Worm (Caenorhabditis elegans): ENCODE results near the gene col-110.
A peak's percentile ranks its signal among the peaks of the same experiment; 100 is the strongest.

The col-110 gene

ce11 chrIV:4647385-4647784, 37.9 kb upstream of the col-110 start, which contains the start of gene F29B9.8:
F29B9.8 (plus strand) TSS chrIV:4647685.
- TF ChIP-seq flt-1 (GFP tag; IDR thresholded peaks at IDR 0.05) (no peak), med-1 (GFP tag; optimal IDR thresholded peaks at IDR 0.05; ENCODE audit: insufficient read depth) (no peak), ztf-29 (GFP tag; IDR thresholded peaks at IDR 0.05) (no peak), cog-1 (tag; optimal IDR thresholded peaks at IDR 0.05) (no peak), klf-2 (GFP tag; conservative IDR thresholded peaks at IDR 0.05) (no peak), ztf-23 (GFP tag; IDR thresholded peaks at IDR 0.05) (no peak), ref-1 (GFP tag; conservative IDR thresholded peaks at IDR 0.05) (no peak), tab-1 (GFP tag; IDR thresholded peaks at IDR 0.05) (no peak), T22C8.4 (GFP tag; IDR thresholded peaks at IDR 0.05) (no peak)

ce11 chrIV:4645243-4645642, 35.8 kb upstream of the col-110 start:
- TF ChIP-seq ztf-29 (GFP tag; IDR thresholded peaks at IDR 0.05) (no peak), ref-1 (GFP tag; conservative IDR thresholded peaks at IDR 0.05) (no peak), tab-1 (GFP tag; IDR thresholded peaks at IDR 0.05) (no peak), klf-2 (GFP tag; conservative IDR thresholded peaks at IDR 0.05) (no peak), cog-1 (tag; optimal IDR thresholded peaks at IDR 0.05) (no peak), ztf-23 (GFP tag; IDR thresholded peaks at IDR 0.05) (no peak), med-1 (GFP tag; optimal IDR thresholded peaks at IDR 0.05; ENCODE audit: insufficient read depth) (no peak), T22C8.4 (GFP tag; IDR thresholded peaks at IDR 0.05) (no peak), flt-1 (GFP tag; IDR thresholded peaks at IDR 0.05) (no peak)

ce11 chrIV:4643577-4643976, 34.1 kb upstream of the col-110 start:
- no peak for TF ChIP-seq klf-2 (GFP tag; conservative IDR thresholded peaks at IDR 0.05)
- TF ChIP-seq tab-1 (GFP tag; IDR thresholded peaks at IDR 0.05): no peak
- no peak for TF ChIP-seq flt-1 (GFP tag; IDR thresholded peaks at IDR 0.05)
- no peak for TF ChIP-seq cog-1 (tag; optimal IDR thresholded peaks at IDR 0.05)
- TF ChIP-seq ztf-29 (GFP tag; IDR thresholded peaks at IDR 0.05): peak; percentile 68; the same call in 1 of the 2 replicates
- 0 out of 2 replicates have a peak, but pooled peaks have one; percentile 27 for TF ChIP-seq ref-1 (GFP tag; conservative IDR thresholded peaks at IDR 0.05)
- no peak for TF ChIP-seq med-1 (GFP tag; optimal IDR thresholded peaks at IDR 0.05; ENCODE audit: insufficient read depth)
- no peak for TF ChIP-seq ztf-23 (GFP tag; IDR thresholded peaks at IDR 0.05)

ce11 chrIV:4640941-4641340, 31.5 kb upstream of the col-110 start:
- TF ChIP-seq ref-1 (GFP tag; conservative IDR thresholded peaks at IDR 0.05): no peak
- TF ChIP-seq klf-2 (GFP tag; conservative IDR thresholded peaks at IDR 0.05): no peak
- TF ChIP-seq T22C8.4 (GFP tag; IDR thresholded peaks at IDR 0.05): no peak
- no peak for TF ChIP-seq flt-1 (GFP tag; IDR thresholded peaks at IDR 0.05)
- TF ChIP-seq ztf-23 (GFP tag; IDR thresholded peaks at IDR 0.05): no peak
- TF ChIP-seq tab-1 (GFP tag; IDR thresholded peaks at IDR 0.05): no peak
- TF ChIP-seq med-1 (GFP tag; optimal IDR thresholded peaks at IDR 0.05; ENCODE audit: insufficient read depth): no peak
- no peak for TF ChIP-seq ztf-29 (GFP tag; IDR thresholded peaks at IDR 0.05)

- no peak for TF ChIP-seq ref-1 (GFP tag; conservative IDR thresholded peaks at IDR 0.05)
- no peak for TF ChIP-seq flt-1 (GFP tag; IDR thresholded peaks at IDR 0.05)
- no peak for TF ChIP-seq ztf-29 (GFP tag; IDR thresholded peaks at IDR 0.05)
- no peak for TF ChIP-seq med-1 (GFP tag; optimal IDR thresholded peaks at IDR 0.05; ENCODE audit: insufficient read depth)
- TF ChIP-seq ztf-23 (GFP tag; IDR thresholded peaks at IDR 0.05): no peak
- no peak for TF ChIP-seq tab-1 (GFP tag; IDR thresholded peaks at IDR 0.05)
- no peak for TF ChIP-seq T22C8.4 (GFP tag; IDR thresholded peaks at IDR 0.05)
- no peak for TF ChIP-seq cog-1 (tag; optimal IDR thresholded peaks at IDR 0.05)
- TF ChIP-seq klf-2 (GFP tag; conservative IDR thresholded peaks at IDR 0.05): no peak
Observed at ce11 chrIV:4639352-4639751, 29.9 kb upstream of the col-110 start.

- TF ChIP-seq klf-2 (GFP tag; conservative IDR thresholded peaks at IDR 0.05): no peak
- no peak for TF ChIP-seq ztf-29 (GFP tag; IDR thresholded peaks at IDR 0.05)
- TF ChIP-seq cog-1 (tag; optimal IDR thresholded peaks at IDR 0.05): no peak
- TF ChIP-seq med-1 (GFP tag; optimal IDR thresholded peaks at IDR 0.05; ENCODE audit: insufficient read depth): no peak
- no peak for TF ChIP-seq tab-1 (GFP tag; IDR thresholded peaks at IDR 0.05)
- TF ChIP-seq ref-1 (GFP tag; conservative IDR thresholded peaks at IDR 0.05): no peak
- no peak for TF ChIP-seq flt-1 (GFP tag; IDR thresholded peaks at IDR 0.05)
- TF ChIP-seq ztf-23 (GFP tag; IDR thresholded peaks at IDR 0.05): no peak
- no peak for TF ChIP-seq T22C8.4 (GFP tag; IDR thresholded peaks at IDR 0.05)
Observed at ce11 chrIV:4637840-4638239, 28.4 kb upstream of the col-110 start, which contains the start of gene F19C7.8. F19C7.8 (minus strand) TSS chrIV:4638095.

- TF ChIP-seq med-1 (GFP tag; optimal IDR thresholded peaks at IDR 0.05; ENCODE audit: insufficient read depth) (no peak), cog-1 (tag; optimal IDR thresholded peaks at IDR 0.05) (no peak), klf-2 (GFP tag; conservative IDR thresholded peaks at IDR 0.05) (no peak), T22C8.4 (GFP tag; IDR thresholded peaks at IDR 0.05) (no peak), ztf-29 (GFP tag; IDR thresholded peaks at IDR 0.05) (no peak), flt-1 (GFP tag; IDR thresholded peaks at IDR 0.05) (no peak), ref-1 (GFP tag; conservative IDR thresholded peaks at IDR 0.05) (no peak), tab-1 (GFP tag; IDR thresholded peaks at IDR 0.05) (no peak), ztf-23 (GFP tag; IDR thresholded peaks at IDR 0.05) (no peak)
Observed at ce11 chrIV:4636001-4636400, 26.5 kb upstream of the col-110 start, which contains the start of gene R105.5. R105.5 (plus strand) TSS chrIV:4636301.

ce11 chrIV:4633393-4633792, 23.9 kb upstream of the col-110 start, which contains the start of gene R105.1:
R105.1 (plus strand) TSS chrIV:4633693.
- TF ChIP-seq ztf-29 (GFP tag; IDR thresholded peaks at IDR 0.05) (no peak), tab-1 (GFP tag; IDR thresholded peaks at IDR 0.05) (no peak), cog-1 (tag; optimal IDR thresholded peaks at IDR 0.05) (no peak), flt-1 (GFP tag; IDR thresholded peaks at IDR 0.05) (no peak), ref-1 (GFP tag; conservative IDR thresholded peaks at IDR 0.05) (no peak)

ce11 chrIV:4623852-4624251, 14.4 kb upstream of the col-110 start:
- TF ChIP-seq ztf-29 (GFP tag; IDR thresholded peaks at IDR 0.05) (no peak), klf-2 (GFP tag; conservative IDR thresholded peaks at IDR 0.05) (no peak), tab-1 (GFP tag; IDR thresholded peaks at IDR 0.05) (no peak), cog-1 (tag; optimal IDR thresholded peaks at IDR 0.05) (no peak), T22C8.4 (GFP tag; IDR thresholded peaks at IDR 0.05) (no peak), ztf-23 (GFP tag; IDR thresholded peaks at IDR 0.05) (no peak), ref-1 (GFP tag; conservative IDR thresholded peaks at IDR 0.05) (no peak), flt-1 (GFP tag; IDR thresholded peaks at IDR 0.05) (no peak), med-1 (GFP tag; optimal IDR thresholded peaks at IDR 0.05; ENCODE audit: insufficient read depth) (no peak)

- TF ChIP-seq tab-1 (GFP tag; IDR thresholded peaks at IDR 0.05) (no peak), cog-1 (tag; optimal IDR thresholded peaks at IDR 0.05) (no peak), ztf-29 (GFP tag; IDR thresholded peaks at IDR 0.05) (no peak), flt-1 (GFP tag; IDR thresholded peaks at IDR 0.05) (no peak)
Observed at ce11 chrIV:4613516-4613915, 4.0 kb upstream of the col-110 start.
